Worm (Caenorhabditis elegans): Measurements from ENCODE around the gene F53F4.18.

Gene F53F4.18

DNA sequence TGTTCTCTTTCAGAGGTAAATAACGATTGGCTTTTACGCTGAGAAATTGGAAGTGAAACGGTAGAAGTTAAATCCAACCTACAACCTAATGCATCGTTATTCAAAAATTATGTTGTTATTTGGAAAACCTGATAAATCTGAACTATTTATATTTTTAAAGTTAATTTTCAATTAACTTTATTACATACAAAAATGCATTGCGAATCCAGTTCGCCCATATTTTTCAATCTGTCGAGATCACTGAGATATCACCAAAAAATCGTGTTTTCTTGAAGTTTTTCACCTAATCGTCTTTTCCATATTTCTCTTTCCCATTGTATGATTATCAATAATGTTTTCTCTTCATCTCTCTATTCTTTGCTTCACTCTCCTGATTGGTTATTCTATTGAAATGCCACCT lies 30.8 kb downstream of the F53F4.18 start, which contains the start of gene F53F4.15:
Gene F53F4.15, plus strand, starts transcription at position 301 of the 400 bp plus-strand sequence.
- TF ChIP-seq crh-2 (tag; optimal IDR thresholded peaks at IDR 0.05) (no peak), nhr-129 (tag; optimal IDR thresholded peaks at IDR 0.05) (no peak), lin-13 (GFP tag; optimal IDR thresholded peaks at IDR 0.05) (no peak), blmp-1 (tag; optimal IDR thresholded peaks at IDR 0.05; ENCODE audit: insufficient read depth) (no peak), ceh-82 (tag; optimal IDR thresholded peaks at IDR 0.05) (no peak), nhr-10 (tag; optimal IDR thresholded peaks at IDR 0.05) (no peak), mdl-1 (tag; optimal IDR thresholded peaks at IDR 0.05) (no peak), lsy-2 (tag; optimal IDR thresholded peaks at IDR 0.05) (no peak), skn-1 (tag; optimal IDR thresholded peaks at IDR 0.05) (no peak), C34F6.9 (tag; optimal IDR thresholded peaks at IDR 0.05) (no peak), zag-1 (tag; optimal IDR thresholded peaks at IDR 0.05) (no peak)

DNA sequence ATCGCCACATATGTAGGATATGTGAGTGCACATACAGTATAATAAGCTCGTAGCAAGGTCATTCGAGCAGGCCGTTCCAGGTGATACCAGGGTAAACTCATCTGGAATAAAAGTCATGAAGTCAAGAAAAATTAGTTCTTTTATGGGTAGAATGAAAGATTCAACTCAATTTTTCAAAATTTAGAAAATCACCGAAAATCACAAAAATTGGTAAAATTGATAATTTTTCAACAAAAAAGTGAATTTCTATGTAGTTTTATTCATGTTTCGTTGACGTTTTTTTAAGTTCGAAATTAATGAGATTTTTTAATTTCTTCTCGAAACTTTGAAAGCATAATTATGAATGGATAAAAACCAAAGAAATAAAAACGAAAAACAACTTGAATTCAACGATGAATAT lies 31.8 kb downstream of the F53F4.18 start, which contains the start of gene F53F4.16:
Gene F53F4.16, minus strand, starts transcription at position 101 of the 400 bp plus-strand sequence.
- no peak for TF ChIP-seq ztf-11 (tag; optimal IDR thresholded peaks at IDR 0.05)
- TF ChIP-seq ZK546.5 (tag; optimal IDR thresholded peaks at IDR 0.05): no peak
- TF ChIP-seq elt-3 (tag; optimal IDR thresholded peaks at IDR 0.05): no peak
- TF ChIP-seq nhr-6 (tag; optimal IDR thresholded peaks at IDR 0.05): no peak
- TF ChIP-seq unc-62 (GFP tag; optimal IDR thresholded peaks at IDR 0.05): no peak
- TF ChIP-seq lin-39 (tag; optimal IDR thresholded peaks at IDR 0.05): no peak
- no peak for TF ChIP-seq elt-1 (tag; optimal IDR thresholded peaks at IDR 0.05)
- no peak for TF ChIP-seq nhr-10 (tag; optimal IDR thresholded peaks at IDR 0.05)
- TF ChIP-seq peb-1 (tag; optimal IDR thresholded peaks at IDR 0.05): no peak
- TF ChIP-seq mdl-1 (tag; optimal IDR thresholded peaks at IDR 0.05): no peak

DNA sequence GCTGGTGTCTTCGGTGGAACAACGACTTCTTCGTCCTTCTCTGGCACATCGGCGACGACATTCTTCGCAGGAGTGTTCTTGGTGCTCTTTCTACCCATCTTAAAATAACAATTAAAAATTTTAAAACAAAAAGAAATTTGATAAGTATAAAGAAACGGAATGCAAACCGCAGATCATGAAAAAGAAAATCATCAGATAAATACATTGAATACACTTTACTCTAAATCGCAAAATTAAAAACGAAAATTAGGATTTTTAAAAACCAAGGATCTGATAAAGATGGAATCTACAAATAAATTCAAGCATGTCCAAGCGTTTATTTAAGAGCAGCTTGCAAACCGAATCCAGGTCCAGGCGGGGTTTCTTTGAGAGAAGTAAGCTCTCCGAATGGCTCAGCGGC lies 34.5 kb downstream of the F53F4.18 start, which contains the start of gene F53F4.11:
Gene F53F4.11, minus strand, starts transcription at position 101 of the 400 bp plus-strand sequence.
- TF ChIP-seq sem-4 (tag; optimal IDR thresholded peaks at IDR 0.05) (no peak), Y55F3AM.14 (GFP tag; optimal IDR thresholded peaks at IDR 0.05) (no peak), elt-1 (tag; optimal IDR thresholded peaks at IDR 0.05) (no peak), blmp-1 (tag; optimal IDR thresholded peaks at IDR 0.05; ENCODE audit: insufficient read depth) (no peak), lsy-2 (tag; optimal IDR thresholded peaks at IDR 0.05) (no peak)

DNA sequence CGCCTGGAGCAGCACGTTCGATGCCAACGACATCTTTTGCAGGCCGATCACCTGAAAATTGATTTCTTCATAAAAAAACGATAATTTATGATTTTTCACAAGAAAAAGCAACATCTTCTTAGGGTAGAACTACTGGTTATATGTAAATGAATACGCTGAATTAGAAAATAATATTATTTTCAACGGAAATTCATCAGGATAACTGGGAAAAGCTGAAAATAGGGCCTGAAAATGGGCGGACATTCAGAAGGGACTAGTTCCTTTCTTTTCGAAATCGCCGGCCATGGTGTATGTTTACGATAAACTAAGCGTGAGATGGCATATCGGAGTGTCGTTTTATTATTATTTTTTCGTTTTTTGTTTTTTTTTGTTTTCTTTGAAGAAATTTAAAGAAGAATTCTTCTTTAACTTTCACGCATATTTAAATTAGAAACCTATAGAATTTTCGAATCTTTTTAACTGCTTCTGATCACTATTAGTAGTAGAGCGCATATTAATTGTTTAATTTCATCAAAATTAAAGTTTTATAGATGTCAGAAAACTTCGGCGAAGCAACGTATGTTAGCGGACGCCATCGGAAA lies 35.7 kb downstream of the F53F4.18 start, which contains the start of the genes nduv-2 and F53F4.12:
Gene nduv-2, minus strand, starts transcription at position 51 of the 581 bp plus-strand sequence.
Gene F53F4.12, plus strand, starts transcription at position 531 of the 581 bp plus-strand sequence.
- TF ChIP-seq crh-2 (tag; optimal IDR thresholded peaks at IDR 0.05): no peak
- no peak for TF ChIP-seq snpc-4 (tag; optimal IDR thresholded peaks at IDR 0.05)
- TF ChIP-seq R02D3.7 (tag; optimal IDR thresholded peaks at IDR 0.05): peak; percentile 23
- peak; percentile 70 for TF ChIP-seq unc-55 (GFP tag; optimal IDR thresholded peaks at IDR 0.05)
- no peak for TF ChIP-seq dmd-4 (tag; optimal IDR thresholded peaks at IDR 0.05)
- no peak for TF ChIP-seq F13H6.1 (tag; optimal IDR thresholded peaks at IDR 0.05)
- no peak for TF ChIP-seq alr-1 (tag; optimal IDR thresholded peaks at IDR 0.05)
- no peak for TF ChIP-seq nhr-6 (tag; optimal IDR thresholded peaks at IDR 0.05)
- TF ChIP-seq ceh-82 (tag; optimal IDR thresholded peaks at IDR 0.05): no peak
- no peak for TF ChIP-seq nhr-12 (tag; optimal IDR thresholded peaks at IDR 0.05)
- peak; percentile 10 for TF ChIP-seq lin-11 (tag; optimal IDR thresholded peaks at IDR 0.05)
- TF ChIP-seq mdl-1 (tag; optimal IDR thresholded peaks at IDR 0.05): no peak
- TF ChIP-seq C34F6.9 (tag; optimal IDR thresholded peaks at IDR 0.05): peak; percentile 42
- TF ChIP-seq nhr-10 (tag; optimal IDR thresholded peaks at IDR 0.05): no peak
- peak; percentile 33 for TF ChIP-seq nhr-129 (tag; optimal IDR thresholded peaks at IDR 0.05)
- TF ChIP-seq sma-9 (GFP tag; optimal IDR thresholded peaks at IDR 0.05): no peak
- TF ChIP-seq sma-9 (tag; optimal IDR thresholded peaks at IDR 0.05): no peak
- no peak for TF ChIP-seq ama-1 (optimal IDR thresholded peaks at IDR 0.05)
- no peak for TF ChIP-seq nhr-23 (tag; optimal IDR thresholded peaks at IDR 0.05)
- no peak for TF ChIP-seq ZK546.5 (tag; optimal IDR thresholded peaks at IDR 0.05)

DNA sequence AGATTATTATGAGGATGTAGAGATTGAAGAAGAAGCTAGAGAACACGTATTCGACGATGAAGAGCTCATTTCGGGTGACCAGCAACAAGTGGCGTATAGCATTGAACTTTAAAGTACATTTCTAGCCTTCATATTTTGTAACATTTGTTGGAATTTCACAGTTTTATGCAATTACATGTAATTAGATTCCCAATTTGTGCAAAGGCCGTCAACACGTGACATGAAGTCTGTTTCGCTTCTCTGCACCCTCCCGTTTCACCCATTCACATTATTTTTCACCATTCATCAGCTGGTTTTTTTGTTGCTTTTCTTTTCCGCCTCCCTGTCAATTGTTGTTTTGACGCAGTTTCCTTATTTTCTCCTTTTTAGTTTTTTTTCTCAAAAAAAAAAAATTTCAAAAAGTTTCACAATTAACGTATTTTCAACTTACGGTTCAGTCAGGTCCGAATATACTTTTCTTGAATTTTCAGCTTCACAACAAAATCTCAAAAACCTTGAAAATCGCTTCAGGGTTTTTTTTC lies 37.2 kb downstream of the F53F4.18 start, which contains the start of gene sde-2:
Gene sde-2, plus strand, starts transcription at position 471 of the 521 bp plus-strand sequence.
- TF ChIP-seq ceh-82 (tag; optimal IDR thresholded peaks at IDR 0.05) (no peak), C34F6.9 (tag; optimal IDR thresholded peaks at IDR 0.05) (peak; percentile 72), nhr-237 (tag; optimal IDR thresholded peaks at IDR 0.05) (no peak), fos-1 (tag; optimal IDR thresholded peaks at IDR 0.05) (no peak), R02D3.7 (tag; optimal IDR thresholded peaks at IDR 0.05) (no peak), unc-55 (GFP tag; optimal IDR thresholded peaks at IDR 0.05) (peak; percentile 8), Y55F3AM.14 (GFP tag; optimal IDR thresholded peaks at IDR 0.05) (no peak), skn-1 (tag; optimal IDR thresholded peaks at IDR 0.05) (no peak), nhr-129 (tag; optimal IDR thresholded peaks at IDR 0.05) (peak; percentile 52), sem-4 (tag; optimal IDR thresholded peaks at IDR 0.05) (no peak)
